Worm (Caenorhabditis elegans) whole organism, L3 larva: Measurements from ENCODE around the gene F09E5.3.

Source experiments
- aly-2 ChIP-seq: fragments of 150-350 bp; optimal IDR thresholded peaks from 2 replicates; lab custom pipeline; 2014; ENCODE audit warnings: missing biosample characterization, missing genetic modification characterization
- elt-2 ChIP-seq: sonication (generic microtip); optimal IDR thresholded peaks from 2 replicates; lab custom pipeline; 2016; ENCODE audit warnings: missing genetic modification reagents, mild to moderate bottlenecking, missing genetic modification characterization, missing compliant biosample characterization
- fos-1 ChIP-seq: fragments of 150-350 bp; optimal IDR thresholded peaks from 2 replicates; lab custom pipeline; 2014; ENCODE audit warnings: missing biosample characterization, missing genetic modification characterization
- jun-1 ChIP-seq: fragments of 150-350 bp; optimal IDR thresholded peaks from 2 replicates; lab custom pipeline; 2014; ENCODE audit warnings: missing biosample characterization, missing genetic modification reagents, missing genetic modification characterization
- lin-39 ChIP-seq: fragments of 150-350 bp; optimal IDR thresholded peaks from 2 replicates; lab custom pipeline; 2018; ENCODE audit warnings: missing biosample characterization, missing genetic modification reagents, missing genetic modification characterization
- nhr-11 ChIP-seq: fragments of 150-350 bp; optimal IDR thresholded peaks from 2 replicates; lab custom pipeline; 2014; ENCODE audit warnings: missing biosample characterization, missing genetic modification characterization
- nhr-237 ChIP-seq: fragments of 150-350 bp; optimal IDR thresholded peaks from 2 replicates; lab custom pipeline; 2014; ENCODE audit warnings: missing biosample characterization, missing genetic modification characterization
- snpc-4 ChIP-seq: fragments of 150-350 bp; optimal IDR thresholded peaks from 2 replicates; lab custom pipeline; 2014; ENCODE audit warnings: missing biosample characterization, missing genetic modification characterization
- tbx-2 ChIP-seq: sonication (generic microtip); optimal IDR thresholded peaks from 2 replicates; lab custom pipeline; 2016; ENCODE audit warnings: mild to moderate bottlenecking, missing genetic modification characterization, missing compliant biosample characterization
- ztf-11 ChIP-seq: fragments of 150-350 bp; optimal IDR thresholded peaks from 2 replicates; lab custom pipeline; 2014; ENCODE audit warnings: missing biosample characterization, missing genetic modification characterization

ce11 chrII:5364516-5364915, 9.3 kb upstream of the F09E5.3 start:
- TF ChIP-seq fos-1 = no peak
- no peak for TF ChIP-seq tbx-2 (tag; lab: Kevin White, UChicago)
- no peak for TF ChIP-seq nhr-11
- TF ChIP-seq lin-39 (tag; lab: Kevin White, UChicago) = no peak
- no peak for TF ChIP-seq jun-1 (tag; lab: Kevin White, UChicago)
- no peak for TF ChIP-seq nhr-237 (tag; lab: Kevin White, UChicago)
- no peak for TF ChIP-seq snpc-4 (tag; lab: Kevin White, UChicago)
- TF ChIP-seq elt-2 (tag; lab: Kevin White, UChicago) = no peak
- TF ChIP-seq aly-2 (tag; lab: Kevin White, UChicago) = no peak
- TF ChIP-seq ztf-11 (tag; lab: Kevin White, UChicago) = no peak
